Worm (Caenorhabditis elegans) whole organism, L2 larva: Measurements from ENCODE around the gene adm-2.

Experiments
- F13H6.1 ChIP-seq: sonication (generic microtip); optimal IDR thresholded peaks from 2 replicates; lab custom pipeline; 2016; ENCODE audit warnings: missing genetic modification characterization, missing compliant biosample characterization
- R02D3.7 ChIP-seq: fragments of 150-350 bp; optimal IDR thresholded peaks from 2 replicates; lab custom pipeline; 2014; ENCODE audit warnings: missing biosample characterization, missing genetic modification characterization
- Y55F3AM.14 ChIP-seq: fragments of 200-800 bp; sonication (Bioruptor generic); optimal IDR thresholded peaks from 2 replicates; lab custom pipeline; 2018; ENCODE audit warnings: mild to moderate bottlenecking, missing genetic modification characterization, missing compliant biosample characterization
- ZK546.5 ChIP-seq: sonication (generic microtip); optimal IDR thresholded peaks from 2 replicates; lab custom pipeline; 2017; ENCODE audit warnings: missing biosample characterization, missing genetic modification characterization
- alr-1 ChIP-seq: fragments of 150-350 bp; optimal IDR thresholded peaks from 2 replicates; lab custom pipeline; 2014; ENCODE audit warnings: missing biosample characterization, missing genetic modification characterization
- aly-2 ChIP-seq: fragments of 150-350 bp; optimal IDR thresholded peaks from 2 replicates; lab custom pipeline; 2014; ENCODE audit warnings: missing biosample characterization, missing genetic modification characterization
- blmp-1 ChIP-seq: sonication (generic microtip); optimal IDR thresholded peaks from 2 replicates; lab custom pipeline; 2017; ENCODE audit warnings: missing genetic modification characterization, mild to moderate bottlenecking, missing compliant biosample characterization, antibody characterized with exemption, moderate library complexity; ENCODE audit not compliant: insufficient read depth
- ceh-16 ChIP-seq: fragments of 150-350 bp; optimal IDR thresholded peaks from 2 replicates; lab custom pipeline; 2014; ENCODE audit warnings: missing biosample characterization, missing genetic modification characterization
- crh-2 ChIP-seq: sonication (generic microtip); optimal IDR thresholded peaks from 2 replicates; lab custom pipeline; 2017; ENCODE audit warnings: missing biosample characterization, missing genetic modification characterization
- elt-1 ChIP-seq: fragments of 150-350 bp; optimal IDR thresholded peaks from 2 replicates; lab custom pipeline; 2014; ENCODE audit warnings: missing biosample characterization, missing genetic modification characterization
- elt-3 ChIP-seq: sonication (generic microtip); optimal IDR thresholded peaks from 2 replicates; lab custom pipeline; 2017; ENCODE audit warnings: missing biosample characterization, missing genetic modification characterization
- fos-1 ChIP-seq: fragments of 150-350 bp; optimal IDR thresholded peaks from 2 replicates; lab custom pipeline; 2014; ENCODE audit warnings: missing biosample characterization, missing genetic modification characterization
- gmeb-1 ChIP-seq: fragments of 150-350 bp; optimal IDR thresholded peaks from 2 replicates; lab custom pipeline; 2014; ENCODE audit warnings: missing biosample characterization, missing genetic modification characterization
- lin-11 ChIP-seq: fragments of 150-350 bp; sonication (generic microtip); optimal IDR thresholded peaks from 2 replicates; lab custom pipeline; 2014; ENCODE audit warnings: missing biosample characterization, missing genetic modification characterization, inconsistent platforms, mixed read lengths
- lin-13 ChIP-seq: fragments of 150-350 bp; optimal IDR thresholded peaks from 2 replicates; lab custom pipeline; 2014; ENCODE audit warnings: missing biosample characterization, missing genetic modification reagents, missing genetic modification characterization
- lin-39 ChIP-seq: fragments of 150-350 bp; optimal IDR thresholded peaks from 2 replicates; lab custom pipeline; 2014; ENCODE audit warnings: missing biosample characterization, missing genetic modification reagents, missing genetic modification characterization
- lsy-2 ChIP-seq, 2 experiments: fragments of 150-350 bp in 1 of 2; sonication (generic microtip) in 1 of 2; optimal IDR thresholded peaks; 2 replicates each; lab custom pipeline; 2014 to 2017; ENCODE audit warnings: missing biosample characterization in 2 of 2, missing genetic modification characterization in 2 of 2
- mab-5 ChIP-seq: fragments of 150-350 bp; optimal IDR thresholded peaks from 2 replicates; lab custom pipeline; 2014; ENCODE audit warnings: missing biosample characterization, missing genetic modification characterization
- mbf-1 ChIP-seq: sonication (generic microtip); optimal IDR thresholded peaks from 2 replicates; lab custom pipeline; 2017; ENCODE audit warnings: missing biosample characterization, missing genetic modification characterization
- nhr-10 ChIP-seq: sonication (generic microtip); optimal IDR thresholded peaks from 2 replicates; lab custom pipeline; 2017; ENCODE audit warnings: missing biosample characterization, missing genetic modification characterization
- nhr-12 ChIP-seq: fragments of 150-350 bp; optimal IDR thresholded peaks from 2 replicates; lab custom pipeline; 2014; ENCODE audit warnings: missing biosample characterization, missing genetic modification characterization
- nhr-129 ChIP-seq: fragments of 150-350 bp; optimal IDR thresholded peaks from 2 replicates; lab custom pipeline; 2014; ENCODE audit warnings: missing biosample characterization, missing genetic modification characterization
- nhr-21 ChIP-seq: fragments of 150-350 bp; optimal IDR thresholded peaks from 2 replicates; lab custom pipeline; 2014; ENCODE audit warnings: missing biosample characterization, missing genetic modification characterization
- nhr-23 ChIP-seq: fragments of 150-350 bp; optimal IDR thresholded peaks from 2 replicates; lab custom pipeline; 2014; ENCODE audit warnings: missing biosample characterization, missing genetic modification reagents, missing genetic modification characterization
- nhr-237 ChIP-seq: fragments of 150-350 bp; optimal IDR thresholded peaks from 2 replicates; lab custom pipeline; 2014; ENCODE audit warnings: missing biosample characterization, missing genetic modification characterization
- nhr-25 ChIP-seq: fragments of 150-350 bp; sonication (generic microtip); optimal IDR thresholded peaks from 3 replicates; lab custom pipeline; 2014; ENCODE audit warnings: missing biosample characterization, missing genetic modification characterization
- nhr-6 ChIP-seq: fragments of 150-350 bp; optimal IDR thresholded peaks from 2 replicates; lab custom pipeline; 2014; ENCODE audit warnings: missing biosample characterization, missing genetic modification characterization
- sem-4 ChIP-seq: fragments of 150-350 bp; optimal IDR thresholded peaks from 2 replicates; lab custom pipeline; 2014; ENCODE audit warnings: missing biosample characterization, missing genetic modification reagents, missing genetic modification characterization
- sma-3 ChIP-seq: sonication (generic microtip); optimal IDR thresholded peaks from 2 replicates; lab custom pipeline; 2016; ENCODE audit warnings: missing genetic modification reagents, missing genetic modification characterization, missing compliant biosample characterization
- sma-9 ChIP-seq, 2 experiments: fragments of 150-350 bp in 1 of 2; sonication (generic microtip) in 1 of 2; optimal IDR thresholded peaks; 2 replicates each; lab custom pipeline; 2014 to 2016; ENCODE audit warnings: missing genetic modification characterization in 2 of 2, mild to moderate bottlenecking in 1 of 2, missing biosample characterization in 1 of 2, missing compliant biosample characterization in 1 of 2, missing genetic modification reagents in 1 of 2, moderate library complexity in 1 of 2
- snpc-4 ChIP-seq: fragments of 150-350 bp; optimal IDR thresholded peaks from 2 replicates; lab custom pipeline; 2014; ENCODE audit warnings: missing biosample characterization, missing genetic modification characterization
- zag-1 ChIP-seq: fragments of 150-350 bp; optimal IDR thresholded peaks from 2 replicates; lab custom pipeline; 2014; ENCODE audit warnings: missing biosample characterization, missing genetic modification characterization
- ztf-1 ChIP-seq: fragments of 200-800 bp; sonication (Bioruptor generic); conservative IDR thresholded peaks from 2 replicates; pipeline ENCODE4 v1.3.6; 2022; ENCODE audit warnings: missing genetic modification characterization, missing compliant biosample characterization
- ztf-11 ChIP-seq: sonication (generic microtip); optimal IDR thresholded peaks from 2 replicates; lab custom pipeline; 2017; ENCODE audit warnings: missing biosample characterization, missing genetic modification characterization
- ztf-4 ChIP-seq: fragments of 150-350 bp; optimal IDR thresholded peaks from 2 replicates; lab custom pipeline; 2014; ENCODE audit warnings: missing biosample characterization, missing genetic modification characterization

The adm-2 gene

ce11 chrX:13647305-13647704 lies 40.5 kb upstream of the adm-2 start, which contains the start of gene C40C9.3:
Gene C40C9.3 (plus strand): TSS chrX:13647605.
- TF ChIP-seq mbf-1 (tag; lab: Kevin White, UChicago) (no peak), sma-9 (GFP tag; optimal IDR thresholded peaks at IDR 0.05; lab: Kevin White, UChicago) (no peak), sma-9 (tag; optimal IDR thresholded peaks at IDR 0.05; lab: Kevin White, UChicago) (no peak), lin-39 (tag; lab: Kevin White, UChicago) (no peak), zag-1 (tag; lab: Kevin White, UChicago) (no peak), elt-1 (tag; lab: Kevin White, UChicago) (no peak), Y55F3AM.14 (GFP tag; lab: Kevin White, UChicago) (no peak), nhr-6 (no peak), F13H6.1 (tag; lab: Kevin White, UChicago) (no peak), fos-1 (tag; lab: Kevin White, UChicago) (no peak), nhr-237 (no peak), lin-13 (GFP tag; lab: Kevin White, UChicago) (no peak), alr-1 (tag; lab: Kevin White, UChicago) (no peak), sem-4 (tag; lab: Kevin White, UChicago) (no peak), nhr-12 (tag; lab: Kevin White, UChicago) (no peak), nhr-10 (tag; lab: Kevin White, UChicago) (no peak)

- no peak for TF ChIP-seq ceh-16 (tag; lab: Kevin White, UChicago)
- TF ChIP-seq ztf-11 (tag; lab: Kevin White, UChicago), result no peak
- TF ChIP-seq, all 48 proteins: peak for 0
Measured at ce11 chrX:13650799-13651198, 37.0 kb upstream of the adm-2 start, which contains the start of gene C40C9.4. Gene C40C9.4 (plus strand): TSS chrX:13651099.

- TF ChIP-seq elt-3 (tag; lab: Kevin White, UChicago) (no peak), nhr-129 (tag; lab: Kevin White, UChicago) (peak; percentile 26), sma-9 (GFP tag; optimal IDR thresholded peaks at IDR 0.05; lab: Kevin White, UChicago) (peak; percentile 37), sma-9 (tag; optimal IDR thresholded peaks at IDR 0.05; lab: Kevin White, UChicago) (no peak), lin-11 (tag; lab: Kevin White, UChicago) (no peak), R02D3.7 (tag; lab: Kevin White, UChicago) (no peak), ztf-4 (tag; lab: Kevin White, UChicago) (no peak), blmp-1 (no peak), Y55F3AM.14 (GFP tag; lab: Kevin White, UChicago) (no peak), snpc-4 (tag; lab: Kevin White, UChicago) (no peak), sem-4 (tag; lab: Kevin White, UChicago) (no peak), nhr-25 (tag; lab: Kevin White, UChicago) (no peak), crh-2 (tag; lab: Kevin White, UChicago) (no peak), ztf-11 (tag; lab: Kevin White, UChicago) (no peak), aly-2 (tag; lab: Kevin White, UChicago) (no peak), lin-39 (tag; lab: Kevin White, UChicago) (no peak), sma-3 (GFP tag; lab: Kevin White, UChicago) (peak; percentile 9), ztf-1 (no peak), ZK546.5 (tag; lab: Kevin White, UChicago) (no peak), fos-1 (tag; lab: Kevin White, UChicago) (peak; percentile 9), nhr-12 (tag; lab: Kevin White, UChicago) (no peak), nhr-23 (tag; lab: Kevin White, UChicago) (no peak), alr-1 (tag; lab: Kevin White, UChicago) (no peak), nhr-21 (peak; percentile 9), mab-5 (tag; lab: Kevin White, UChicago) (no peak), zag-1 (tag; lab: Kevin White, UChicago) (no peak)
Measured at ce11 chrX:13653573-13653972, 34.2 kb upstream of the adm-2 start.

ce11 chrX:13654276-13654675 lies 33.5 kb upstream of the adm-2 start:
- TF ChIP-seq F13H6.1 (tag; lab: Kevin White, UChicago) (peak; percentile 71), lin-39 (tag; lab: Kevin White, UChicago) (no peak)

- TF ChIP-seq lsy-2 (tag; optimal IDR thresholded peaks at IDR 0.05; lab: Kevin White, UChicago), result peak in 1 of 2 experiments; percentile 4
- peak; percentile 7 for TF ChIP-seq sma-9 (GFP tag; optimal IDR thresholded peaks at IDR 0.05; lab: Kevin White, UChicago)
- TF ChIP-seq sma-9 (tag; optimal IDR thresholded peaks at IDR 0.05; lab: Kevin White, UChicago), result no peak
- no peak for TF ChIP-seq elt-3 (tag; lab: Kevin White, UChicago)
- peak; percentile 28 for TF ChIP-seq gmeb-1 (tag; lab: Kevin White, UChicago)
- no peak for TF ChIP-seq nhr-10 (tag; lab: Kevin White, UChicago)
Measured at ce11 chrX:13655769-13656168, 32.0 kb upstream of the adm-2 start.
